Fruit fly (Drosophila melanogaster) whole organism, embryonic: ENCODE data around the gene CG6168.
A peak's percentile ranks its signal among the peaks of the same experiment; 100 is the strongest.

Experiments
- Asciz ChIP-seq: fragments of 200-800 bp; sonication (Bioruptor generic); optimal IDR thresholded peaks from 2 replicates; lab custom pipeline; 2017; ENCODE audit warnings: missing biosample characterization, mild to moderate bottlenecking, missing genetic modification characterization, missing genetic modification reagents
- CG10267 ChIP-seq: fragments of 200-800 bp; sonication (Bioruptor generic); optimal IDR thresholded peaks from 2 replicates; lab custom pipeline; 2018; ENCODE audit warnings: missing biosample characterization, mild to moderate bottlenecking, missing genetic modification characterization, moderate library complexity
- CG11504 ChIP-seq: fragments of 200-800 bp; sonication (Bioruptor generic); optimal IDR thresholded peaks from 3 replicates; lab custom pipeline; 2019; ENCODE audit warnings: missing biosample characterization, mild to moderate bottlenecking, missing genetic modification characterization, moderate library complexity
- CG1602 ChIP-seq: fragments of 200-800 bp; sonication (Bioruptor generic); optimal IDR thresholded peaks from 3 replicates; lab custom pipeline; 2016; ENCODE audit warnings: missing biosample characterization, missing genetic modification characterization
- CG18599 ChIP-seq: fragments of 200-800 bp; sonication (Bioruptor generic); optimal IDR thresholded peaks from 3 replicates; lab custom pipeline; 2017; ENCODE audit warnings: missing biosample characterization, missing genetic modification characterization, mild to moderate bottlenecking, moderate library complexity, missing genetic modification reagents
- CG2116 ChIP-seq: fragments of 200-800 bp; sonication (Bioruptor generic); optimal IDR thresholded peaks from 3 replicates; lab custom pipeline; 2018; ENCODE audit warnings: missing biosample characterization, mild to moderate bottlenecking, missing genetic modification characterization
- CG2712 ChIP-seq: fragments of 200-800 bp; optimal IDR thresholded peaks from 3 replicates; lab custom pipeline; 2019; ENCODE audit warnings: missing biosample characterization, mild to moderate bottlenecking, missing genetic modification characterization, moderate library complexity
- CG30403 ChIP-seq: fragments of 200-800 bp; sonication (Bioruptor generic); optimal IDR thresholded peaks from 3 replicates; lab custom pipeline; 2016; ENCODE audit warnings: missing biosample characterization, missing genetic modification characterization
- CG32767 ChIP-seq: fragments of 200-800 bp; sonication (Bioruptor generic); IDR thresholded peaks from 2 replicates; pipeline ENCODE4 v1.3.6; 2022; ENCODE audit warnings: missing biosample characterization, missing genetic modification characterization
- CG4328 ChIP-seq: fragments of 200-800 bp; sonication (Bioruptor generic); optimal IDR thresholded peaks from 3 replicates; lab custom pipeline; 2017; ENCODE audit warnings: missing biosample characterization, missing genetic modification reagents, missing genetic modification characterization
- CG7271 ChIP-seq: fragments of 200-800 bp; sonication (Bioruptor generic); optimal IDR thresholded peaks from 2 replicates; lab custom pipeline; 2018; ENCODE audit warnings: missing biosample characterization, mild to moderate bottlenecking, missing genetic modification characterization, moderate library complexity
- CG7372 ChIP-seq: fragments of 200-800 bp; sonication (Bioruptor generic); IDR thresholded peaks from 2 replicates; pipeline ENCODE4 v1.3.6; 2022; ENCODE audit warnings: missing biosample characterization, missing genetic modification characterization
- CG9215 ChIP-seq: fragments of 200-800 bp; sonication (Bioruptor generic); IDR thresholded peaks from 2 replicates; pipeline ENCODE4 v1.3.6; 2022; ENCODE audit warnings: missing biosample characterization, missing genetic modification characterization
- CG9437 ChIP-seq: fragments of 200-800 bp; sonication (Bioruptor generic); optimal IDR thresholded peaks from 2 replicates; lab custom pipeline; 2018; ENCODE audit warnings: missing biosample characterization, mild to moderate bottlenecking, missing genetic modification characterization
- Dbx ChIP-seq: fragments of 200-800 bp; sonication (Bioruptor generic); IDR thresholded peaks from 3 replicates; pipeline ENCODE4 v1.3.6; 2022; ENCODE audit warnings: missing biosample characterization, missing genetic modification characterization
- Dek ChIP-seq: fragments of 200-800 bp; sonication (Bioruptor generic); optimal IDR thresholded peaks from 3 replicates; lab custom pipeline; 2019; ENCODE audit warnings: missing biosample characterization, mild to moderate bottlenecking, missing genetic modification characterization, moderate library complexity
- Dll ChIP-seq: fragments of 200-800 bp; sonication (Bioruptor generic); IDR thresholded peaks from 4 replicates; pipeline ENCODE4 v1.3.6; 2022; ENCODE audit warnings: missing biosample characterization, missing genetic modification characterization; ENCODE audit not compliant: partially characterized antibody
- Doc3 ChIP-seq: fragments of 200-800 bp; sonication (Bioruptor generic); IDR thresholded peaks from 3 replicates; pipeline ENCODE4 v1.3.6; 2022; ENCODE audit warnings: missing biosample characterization, missing genetic modification characterization; ENCODE audit not compliant: partially characterized antibody
- Elba2 ChIP-seq: fragments of 200-800 bp; sonication (Bioruptor generic); optimal IDR thresholded peaks from 3 replicates; lab custom pipeline; 2016; ENCODE audit warnings: missing biosample characterization, missing genetic modification characterization
- Gsc ChIP-seq: fragments of 200-800 bp; sonication (Bioruptor generic); IDR thresholded peaks from 2 replicates; pipeline ENCODE4 v1.3.6; 2022; ENCODE audit warnings: missing biosample characterization, missing genetic modification characterization
- H15 ChIP-seq: fragments of 200-800 bp; sonication (Bioruptor generic); IDR thresholded peaks from 3 replicates; pipeline ENCODE4 v1.3.6; 2022; ENCODE audit warnings: missing biosample characterization, missing genetic modification characterization
- Hmr ChIP-seq: fragments of 200-800 bp; sonication (Bioruptor generic); optimal IDR thresholded peaks from 3 replicates; lab custom pipeline; 2017; ENCODE audit warnings: mild to moderate bottlenecking, missing biosample characterization, missing genetic modification reagents, missing genetic modification characterization
- Rx ChIP-seq: fragments of 200-800 bp; sonication (Bioruptor generic); IDR thresholded peaks from 2 replicates; pipeline ENCODE4 v1.3.6; 2022; ENCODE audit warnings: missing biosample characterization, missing genetic modification characterization
- Scr ChIP-seq: fragments of 200-800 bp; sonication (Bioruptor generic); IDR thresholded peaks from 2 replicates; pipeline ENCODE4 v1.3.6; 2022; ENCODE audit warnings: missing biosample characterization, missing genetic modification characterization; ENCODE audit not compliant: partially characterized antibody
- Sox102F ChIP-seq: fragments of 200-800 bp; sonication (Bioruptor generic); optimal IDR thresholded peaks from 2 replicates; lab custom pipeline; 2018; ENCODE audit warnings: missing biosample characterization, mild to moderate bottlenecking, missing genetic modification characterization, moderate library complexity
- Xrp1 ChIP-seq: fragments of 200-800 bp; sonication (Bioruptor generic); IDR thresholded peaks from 2 replicates; pipeline ENCODE4 v1.3.6; 2022; ENCODE audit warnings: missing biosample characterization, missing genetic modification characterization
- aop ChIP-seq: fragments of 200-800 bp; sonication (Bioruptor generic); IDR thresholded peaks from 2 replicates; pipeline ENCODE4 v1.3.6; 2022; ENCODE audit warnings: missing biosample characterization, missing genetic modification characterization
- ash1 ChIP-seq: fragments of 200-800 bp; sonication (Bioruptor generic); optimal IDR thresholded peaks from 2 replicates; lab custom pipeline; 2018; ENCODE audit warnings: missing biosample characterization, mild to moderate bottlenecking, missing genetic modification characterization
- bbx ChIP-seq: fragments of 200-800 bp; sonication (Bioruptor generic); IDR thresholded peaks from 2 replicates; pipeline ENCODE4 v1.3.6; 2022; ENCODE audit warnings: missing biosample characterization, missing genetic modification characterization; ENCODE audit not compliant: partially characterized antibody
- cas ChIP-seq: fragments of 200-800 bp; sonication (Bioruptor generic); IDR thresholded peaks from 2 replicates; pipeline ENCODE4 v1.3.6; 2022; ENCODE audit warnings: missing biosample characterization, missing genetic modification characterization
- crc ChIP-seq: fragments of 200-800 bp; sonication (Bioruptor generic); optimal IDR thresholded peaks from 2 replicates; lab custom pipeline; 2016; ENCODE audit warnings: missing biosample characterization, missing genetic modification characterization
- cwo ChIP-seq: fragments of 200-800 bp; sonication (Bioruptor generic); optimal IDR thresholded peaks from 3 replicates; lab custom pipeline; 2017; ENCODE audit warnings: missing biosample characterization, missing genetic modification characterization, mild to moderate bottlenecking, moderate library complexity, missing genetic modification reagents
- dpn ChIP-seq, 2 experiments: fragments of 200-800 bp; sonication (Bioruptor generic); optimal IDR thresholded peaks; 3 replicates each; lab custom pipeline; 2016; ENCODE audit warnings: missing biosample characterization in 2 of 2, missing genetic modification characterization in 2 of 2
- fd96Cb ChIP-seq: fragments of 200-800 bp; sonication (Bioruptor generic); optimal IDR thresholded peaks from 2 replicates; lab custom pipeline; 2018; ENCODE audit warnings: missing biosample characterization, mild to moderate bottlenecking, missing genetic modification characterization, moderate library complexity
- hb ChIP-seq: fragments of 200-800 bp; sonication (Bioruptor generic); IDR thresholded peaks from 3 replicates; pipeline ENCODE4 v1.3.6; 2022; ENCODE audit warnings: missing biosample characterization, missing genetic modification characterization; ENCODE audit not compliant: partially characterized antibody
- mld ChIP-seq: fragments of 200-800 bp; sonication (Bioruptor generic); IDR thresholded peaks from 3 replicates; pipeline ENCODE4 v1.3.6; 2022; ENCODE audit warnings: missing biosample characterization, missing genetic modification characterization; ENCODE audit not compliant: partially characterized antibody
- oc ChIP-seq: fragments of 200-800 bp; sonication (Bioruptor generic); optimal IDR thresholded peaks from 2 replicates; lab custom pipeline; 2018; ENCODE audit warnings: missing biosample characterization, mild to moderate bottlenecking, missing genetic modification characterization, moderate library complexity
- pan ChIP-seq, 4 experiments: fragments of >200 bp in 3 of 4; fragments of 200-800 bp in 1 of 4; sonication (Bioruptor generic) in 1 of 4; optimal IDR thresholded peaks in 3 of 4; IDR thresholded peaks in 1 of 4; 2 replicates each; pipeline versions ENCODE4 v1.3.6 to Lab custom; 2017 to 2022; ENCODE audit warnings: missing biosample characterization in 2 of 4, missing genetic modification characterization in 2 of 4, mixed read lengths in 1 of 4
- peb ChIP-seq: fragments of 200-800 bp; sonication (Bioruptor generic); IDR thresholded peaks from 2 replicates; pipeline ENCODE4 v1.3.6; 2022; ENCODE audit warnings: missing biosample characterization, missing genetic modification characterization
- pho ChIP-seq: fragments of 200-800 bp; sonication (Bioruptor generic); optimal IDR thresholded peaks from 2 replicates; lab custom pipeline; 2016; ENCODE audit warnings: missing biosample characterization, missing genetic modification characterization
- prd ChIP-seq, 3 experiments: fragments of >200 bp in 2 of 3; fragments of 200-800 bp in 1 of 3; sonication (Bioruptor generic) in 1 of 3; optimal IDR thresholded peaks in 2 of 3; IDR thresholded peaks in 1 of 3; 2 replicates in 2 of 3; 3 replicates in 1 of 3; pipeline versions ENCODE4 v1.3.6 to Lab custom; 2017 to 2022; ENCODE audit warnings: missing biosample characterization in 1 of 3, missing genetic modification characterization in 1 of 3
- psq ChIP-seq: fragments of 200-800 bp; sonication (Bioruptor generic); optimal IDR thresholded peaks from 2 replicates; lab custom pipeline; 2017; ENCODE audit warnings: missing biosample characterization, missing genetic modification characterization
- schlank ChIP-seq: fragments of 200-800 bp; sonication (Bioruptor generic); optimal IDR thresholded peaks from 2 replicates; lab custom pipeline; 2018; ENCODE audit warnings: missing biosample characterization, mild to moderate bottlenecking, missing genetic modification characterization
- sim ChIP-seq: fragments of 200-800 bp; sonication (Bioruptor generic); IDR thresholded peaks from 2 replicates; pipeline ENCODE4 v1.3.6; 2022; ENCODE audit warnings: missing biosample characterization, missing genetic modification characterization
- sisA ChIP-seq: fragments of 200-800 bp; sonication (Bioruptor generic); IDR thresholded peaks from 2 replicates; pipeline ENCODE4 v1.3.6; 2022; ENCODE audit warnings: missing biosample characterization, missing genetic modification characterization
- slp2 ChIP-seq: fragments of 200-800 bp; sonication (Bioruptor generic); optimal IDR thresholded peaks from 2 replicates; lab custom pipeline; 2016; ENCODE audit warnings: missing biosample characterization, missing genetic modification characterization
- ssp ChIP-seq: fragments of 200-800 bp; sonication (Bioruptor generic); IDR thresholded peaks from 2 replicates; pipeline ENCODE4 v1.3.6; 2022; ENCODE audit warnings: missing biosample characterization, missing genetic modification characterization
- stc ChIP-seq: fragments of 200-800 bp; sonication (Bioruptor generic); IDR thresholded peaks from 2 replicates; pipeline ENCODE4 v1.3.6; 2022; ENCODE audit warnings: missing biosample characterization, missing genetic modification characterization
- sug ChIP-seq: fragments of 200-800 bp; optimal IDR thresholded peaks from 2 replicates; lab custom pipeline; 2019; ENCODE audit warnings: missing biosample characterization, mild to moderate bottlenecking, missing genetic modification characterization, moderate library complexity

The CG6168 gene

dm6 chr3L:11367797-11368196, 46.3 kb upstream of the CG6168 start (continued):
- TF ChIP-seq sim (GFP tag; lab: Robert Waterston, UW) (0 out of 2 replicates have a peak, but pooled peaks have one; percentile 13), CG30403 (GFP tag; lab: Kevin White, UChicago) (no peak), Rx (0 out of 2 replicates have a peak, but pooled peaks have one; percentile 24), pho (GFP tag; lab: Kevin White, UChicago) (no peak), psq (GFP tag; lab: Kevin White, UChicago) (no peak), Dek (tag; lab: Kevin White, UChicago) (no peak), Gsc (GFP tag; lab: Robert Waterston, UW) (no peak), CG18599 (GFP tag; lab: Kevin White, UChicago) (peak; percentile 50), CG7372 (GFP tag; lab: Robert Waterston, UW) (no peak), mld (GFP tag; lab: Robert Waterston, UW) (no peak), oc (tag; lab: Kevin White, UChicago) (no peak), H15 (no peak), hb (GFP tag; lab: Robert Waterston, UW) (no peak), sug (tag; lab: Kevin White, UChicago) (no peak), slp2 (GFP tag; lab: Kevin White, UChicago) (no peak), Dll (GFP tag; lab: Robert Waterston, UW) (no peak), bbx (GFP tag; lab: Robert Waterston, UW) (no peak), fd96Cb (tag; lab: Kevin White, UChicago) (no peak), Sox102F (GFP tag; lab: Kevin White, UChicago) (peak; percentile 14), Hmr (GFP tag; lab: Kevin White, UChicago) (peak; percentile 15), CG2116 (GFP tag; lab: Kevin White, UChicago) (no peak), peb (GFP tag; lab: Robert Waterston, UW) (0 out of 2 replicates have a peak, but pooled peaks have one; percentile 36), CG32767 (GFP tag; lab: Robert Waterston, UW) (peak; percentile 41; the same call in 1 of the 2 replicates), Doc3 (no peak), dpn (GFP tag; optimal IDR thresholded peaks at IDR 0.05; lab: Kevin White, UChicago) (no peak), CG9437 (no peak), CG2712 (tag; lab: Kevin White, UChicago) (peak; percentile 50), schlank (tag; lab: Kevin White, UChicago) (no peak), cwo (GFP tag; lab: Kevin White, UChicago) (peak; percentile 23), cas (GFP tag; lab: Robert Waterston, UW) (peak; percentile 47; the same call in 1 of the 2 replicates), Xrp1 (GFP tag; lab: Robert Waterston, UW) (peak; percentile 62), prd (optimal IDR thresholded peaks at IDR 0.05; lab: Kevin White, UChicago) (no peak), prd (GFP tag; IDR thresholded peaks at IDR 0.05; lab: Robert Waterston, UW) (peak; percentile 70), ash1 (GFP tag; lab: Kevin White, UChicago) (no peak), stc (GFP tag; lab: Robert Waterston, UW) (peak; percentile 19; the same call in 1 of the 2 replicates), CG11504 (peak; percentile 55), CG9215 (peak; percentile 37; the same call in 1 of the 2 replicates), Asciz (GFP tag; lab: Kevin White, UChicago) (peak; percentile 23), Dbx (GFP tag; lab: Robert Waterston, UW) (no peak), CG1602 (GFP tag; lab: Kevin White, UChicago) (no peak), Scr (GFP tag; lab: Robert Waterston, UW) (no peak), CG4328 (GFP tag; lab: Kevin White, UChicago) (no peak), aop (GFP tag; lab: Robert Waterston, UW) (no peak), pan (optimal IDR thresholded peaks at IDR 0.05; lab: Kevin White, UChicago) (no peak), pan (GFP tag; optimal IDR thresholded peaks at IDR 0.05 in 1 of 2, IDR thresholded peaks at IDR 0.05 in 1 of 2) (peak in 1 of 2 experiments; percentile 45), sisA (GFP tag; lab: Robert Waterston, UW) (peak; percentile 27; the same call in 1 of the 2 replicates), ssp (no peak), crc (GFP tag; lab: Kevin White, UChicago) (no peak), CG10267 (peak; percentile 5), Elba2 (GFP tag; lab: Kevin White, UChicago) (no peak), CG7271 (no peak)
